Worm (Caenorhabditis elegans) whole organism, L1 larva: Measurements from ENCODE around the gene spc-2.

Experiments
- ceh-82 ChIP-seq, 3 experiments: fragments of 150-350 bp in 1 of 3; sonication (generic microtip) in 2 of 3; optimal IDR thresholded peaks; 2 replicates each; lab custom pipeline; 2014 to 2017; ENCODE audit warnings: missing biosample characterization in 3 of 3, missing genetic modification characterization in 3 of 3
- fkh-10 ChIP-seq: sonication (generic microtip); optimal IDR thresholded peaks from 2 replicates; lab custom pipeline; 2017; ENCODE audit warnings: missing biosample characterization, missing genetic modification reagents, missing genetic modification characterization
- grh-1 ChIP-seq: fragments of 200-800 bp; sonication (Bioruptor generic); IDR thresholded peaks from 2 replicates; pipeline ENCODE4 v1.3.6; 2022; ENCODE audit warnings: missing genetic modification reagents, missing genetic modification characterization, missing compliant biosample characterization
- hlh-17 ChIP-seq: fragments of 200-800 bp; sonication (Bioruptor generic); optimal IDR thresholded peaks from 2 replicates; lab custom pipeline; 2018; ENCODE audit warnings: missing genetic modification characterization, mild to moderate bottlenecking, missing compliant biosample characterization, moderate library complexity, borderline replicate concordance
- lin-13 ChIP-seq: fragments of 150-350 bp; optimal IDR thresholded peaks from 2 replicates; lab custom pipeline; 2014; ENCODE audit warnings: missing biosample characterization, missing genetic modification reagents, missing genetic modification characterization
- lin-35 ChIP-seq, 2 experiments: fragments of 150-350 bp; optimal IDR thresholded peaks; 2 replicates each; lab custom pipeline; 2014; ENCODE audit warnings: missing biosample characterization in 2 of 2, missing genetic modification characterization in 2 of 2, missing genetic modification reagents in 2 of 2
- nhr-11 ChIP-seq: fragments of 150-350 bp; optimal IDR thresholded peaks from 2 replicates; lab custom pipeline; 2014; ENCODE audit warnings: missing biosample characterization, missing genetic modification characterization
- nhr-237 ChIP-seq: fragments of 150-350 bp; optimal IDR thresholded peaks from 2 replicates; lab custom pipeline; 2014; ENCODE audit warnings: missing biosample characterization, missing genetic modification characterization
- snu-23 ChIP-seq: sonication (generic microtip); optimal IDR thresholded peaks from 2 replicates; lab custom pipeline; 2016; ENCODE audit warnings: missing genetic modification characterization, missing compliant biosample characterization
- tlp-1 ChIP-seq: fragments of 150-350 bp; optimal IDR thresholded peaks from 2 replicates; lab custom pipeline; 2014; ENCODE audit warnings: missing biosample characterization, missing genetic modification characterization
- unc-86 ChIP-seq: sonication (generic microtip); optimal IDR thresholded peaks from 2 replicates; lab custom pipeline; 2016; ENCODE audit warnings: missing genetic modification characterization, missing compliant biosample characterization
- ztf-11 ChIP-seq, 2 experiments: sonication (generic microtip); optimal IDR thresholded peaks; 2 replicates each; lab custom pipeline; 2016 to 2017; ENCODE audit warnings: missing genetic modification characterization in 2 of 2, missing biosample characterization in 1 of 2, missing compliant biosample characterization in 1 of 2

ce11 chrIII:8237827-8238226, 56.1 kb downstream of the spc-2 start, which contains the start of gene tsp-2:
- no peak for TF ChIP-seq grh-1 (GFP tag; lab: Robert Waterston, UW)
- TF ChIP-seq lin-13 (GFP tag; lab: Kevin White, UChicago) = no peak
- TF ChIP-seq nhr-11 = no peak
- TF ChIP-seq lin-35 (GFP tag; optimal IDR thresholded peaks at IDR 0.05; lab: Kevin White, UChicago) = no peak
- TF ChIP-seq unc-86 (tag; lab: Kevin White, UChicago) = no peak
- TF ChIP-seq ceh-82 (tag; optimal IDR thresholded peaks at IDR 0.05; lab: Kevin White, UChicago) = no peak
- TF ChIP-seq ztf-11 (tag; optimal IDR thresholded peaks at IDR 0.05; lab: Kevin White, UChicago) = no peak
- TF ChIP-seq tlp-1 (tag; lab: Kevin White, UChicago) = no peak
- no peak for TF ChIP-seq snu-23
- no peak for TF ChIP-seq nhr-237 (tag; lab: Kevin White, UChicago)
- TF ChIP-seq fkh-10 = no peak
- TF ChIP-seq hlh-17 (GFP tag; lab: Kevin White, UChicago) = no peak
